Fruit fly (Drosophila melanogaster): ENCODE results near the gene Kul.

Kul gene

dm6 chr3R:29724745-29725144 lies 885 bp upstream of the Kul start, which contains the start of the genes Naa40 and CG18731 (continued):
- TF ChIP-seq Chrac-16 (GFP tag; optimal IDR thresholded peaks at IDR 0.05) = no peak
- TF ChIP-seq CG11696 (GFP tag; IDR thresholded peaks at IDR 0.05) = no peak
- TF ChIP-seq Adf1 (GFP tag; IDR thresholded peaks at IDR 0.05) = no peak
- no peak for TF ChIP-seq CG10654 (GFP tag; optimal IDR thresholded peaks at IDR 0.05)
- TF ChIP-seq NFAT (GFP tag; IDR thresholded peaks at IDR 0.05) = no peak
- no peak for TF ChIP-seq en (GFP tag; optimal IDR thresholded peaks at IDR 0.05)
- TF ChIP-seq slp2 (GFP tag; optimal IDR thresholded peaks at IDR 0.05) = no peak
- no peak for TF ChIP-seq cg (GFP tag; optimal IDR thresholded peaks at IDR 0.05)
- TF ChIP-seq tx (GFP tag; optimal IDR thresholded peaks at IDR 0.05) = no peak
- TF ChIP-seq HLH4C (GFP tag; IDR thresholded peaks at IDR 0.05; ENCODE audit: partially characterized antibody) = peak; percentile 48
- peak; percentile 48; the same call in 1 of the 2 replicates for TF ChIP-seq CG2129 (GFP tag; IDR thresholded peaks at IDR 0.05; ENCODE audit: partially characterized antibody)
- TF ChIP-seq lbe (GFP tag; optimal IDR thresholded peaks at IDR 0.05) = no peak
- TF ChIP-seq NC2β (GFP tag; optimal IDR thresholded peaks at IDR 0.05) = no peak
- no peak for TF ChIP-seq vfl (GFP tag; optimal IDR thresholded peaks at IDR 0.05)
- no peak for TF ChIP-seq CG16815 (GFP tag; optimal IDR thresholded peaks at IDR 0.05)
- no peak for TF ChIP-seq HHEX (GFP tag; optimal IDR thresholded peaks at IDR 0.05)
- no peak for TF ChIP-seq mirr (GFP tag; optimal IDR thresholded peaks at IDR 0.05)
- no peak for TF ChIP-seq Dbx (GFP tag; IDR thresholded peaks at IDR 0.05)
- TF ChIP-seq ranshi (GFP tag; IDR thresholded peaks at IDR 0.05) = no peak
- no peak for TF ChIP-seq zen (tag; optimal IDR thresholded peaks at IDR 0.05)
- no peak for TF ChIP-seq onecut (GFP tag; IDR thresholded peaks at IDR 0.05)
- no peak for TF ChIP-seq Bteb2 (GFP tag; optimal IDR thresholded peaks at IDR 0.05)
- TF ChIP-seq E2f2 (GFP tag; IDR thresholded peaks at IDR 0.05) = peak; percentile 88
- no peak for TF ChIP-seq CG1832 (GFP tag; optimal IDR thresholded peaks at IDR 0.05)
- no peak for TF ChIP-seq CG2889 (GFP tag; IDR thresholded peaks at IDR 0.05)
- TF ChIP-seq tup (GFP tag; optimal IDR thresholded peaks at IDR 0.05) = no peak
- TF ChIP-seq CG10209 (GFP tag; optimal IDR thresholded peaks at IDR 0.05) = no peak
- TF ChIP-seq sug (tag; optimal IDR thresholded peaks at IDR 0.05) = no peak
- no peak for TF ChIP-seq CG1024 (GFP tag; IDR thresholded peaks at IDR 0.05)
- TF ChIP-seq Hmx (GFP tag; optimal IDR thresholded peaks at IDR 0.05) = no peak
- TF ChIP-seq CG33557 (GFP tag; optimal IDR thresholded peaks at IDR 0.05) = no peak
- no peak for TF ChIP-seq nerfin-1 (tag; optimal IDR thresholded peaks at IDR 0.05)
- TF ChIP-seq sr (GFP tag; IDR thresholded peaks at IDR 0.05) = no peak
- no peak for TF ChIP-seq CG17328 (GFP tag; IDR thresholded peaks at IDR 0.05)
- TF ChIP-seq Oaz (GFP tag; IDR thresholded peaks at IDR 0.05) = no peak
- TF ChIP-seq stc (GFP tag; IDR thresholded peaks at IDR 0.05) = no peak
- TF ChIP-seq unpg (GFP tag; optimal IDR thresholded peaks at IDR 0.05) = no peak
- TF ChIP-seq Mad (GFP tag; optimal IDR thresholded peaks at IDR 0.05) = no peak
- TF ChIP-seq CG3163 (GFP tag; optimal IDR thresholded peaks at IDR 0.05) = no peak
- no peak for TF ChIP-seq D (optimal IDR thresholded peaks at IDR 0.05)
- TF ChIP-seq D (GFP tag; optimal IDR thresholded peaks at IDR 0.05) = no peak
- TF ChIP-seq tna (GFP tag; IDR thresholded peaks at IDR 0.05; ENCODE audit: partially characterized antibody) = 0 out of 2 replicates have a peak, but pooled peaks have one; percentile 38
- no peak for TF ChIP-seq CG33213 (GFP tag; optimal IDR thresholded peaks at IDR 0.05)
- no peak for TF ChIP-seq CG9876 (GFP tag; optimal IDR thresholded peaks at IDR 0.05)
- TF ChIP-seq CG4328 (GFP tag; optimal IDR thresholded peaks at IDR 0.05) = no peak
- TF ChIP-seq Stat92E (GFP tag; optimal IDR thresholded peaks at IDR 0.05) = no peak
- no peak for TF ChIP-seq Camta (GFP tag; optimal IDR thresholded peaks at IDR 0.05)
- no peak for TF ChIP-seq ara (GFP tag; IDR thresholded peaks at IDR 0.05)
- no peak for TF ChIP-seq exex (tag; optimal IDR thresholded peaks at IDR 0.05)
- no peak for TF ChIP-seq hkb (optimal IDR thresholded peaks at IDR 0.05)
- TF ChIP-seq hkb (GFP tag; IDR thresholded peaks at IDR 0.05) = no peak
- TF ChIP-seq z (GFP tag; IDR thresholded peaks at IDR 0.05) = no peak
- TF ChIP-seq fd3F (GFP tag; optimal IDR thresholded peaks at IDR 0.05) = no peak

Data from whole organism, embryonic.